Fruit fly (Drosophila melanogaster): ENCODE results near the gene Cyp4d2.

DNA sequence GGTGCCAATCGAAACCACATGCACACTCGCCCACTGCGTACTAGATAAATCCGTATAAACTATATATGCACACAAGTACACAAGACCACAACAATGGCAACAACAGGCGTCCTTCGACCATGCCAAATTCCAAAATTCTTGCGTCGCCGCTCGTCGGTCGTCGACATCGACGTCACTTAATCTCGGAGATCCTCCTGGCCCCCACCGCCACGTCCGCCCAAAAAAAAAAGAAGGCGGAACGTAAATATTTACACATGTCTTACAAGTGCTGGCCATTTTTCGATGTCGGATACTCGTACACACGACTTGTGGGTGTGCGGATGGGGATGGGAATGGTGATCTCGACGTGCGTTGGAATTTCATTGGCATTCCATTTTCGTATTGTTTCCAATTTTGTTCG, 12.4 kb upstream of the Cyp4d2 start:
- TF ChIP-seq CG15710 (tag; optimal IDR thresholded peaks at IDR 0.05) (no peak), CG9948 (tag; optimal IDR thresholded peaks at IDR 0.05) (no peak), EcR (GFP tag; optimal IDR thresholded peaks at IDR 0.05) (no peak), CG10348 (GFP tag; IDR thresholded peaks at IDR 0.05) (no peak), CG12605 (GFP tag; IDR thresholded peaks at IDR 0.05) (no peak), Ets98B (GFP tag; IDR thresholded peaks at IDR 0.05) (no peak), fd96Ca (GFP tag; IDR thresholded peaks at IDR 0.05) (no peak), CG17806 (tag; optimal IDR thresholded peaks at IDR 0.05) (no peak), CG8159 (tag; optimal IDR thresholded peaks at IDR 0.05) (no peak), Snoo (tag; optimal IDR thresholded peaks at IDR 0.05) (no peak), Pif1B (GFP tag; optimal IDR thresholded peaks at IDR 0.05) (no peak)
